Fruit fly (Drosophila melanogaster) whole organism, wandering third instar larva: ENCODE measurements around the gene CG14277.

ENCODE experiments used
- Abd-B ChIP-seq: fragments of >200 bp; optimal IDR thresholded peaks from 2 replicates; lab custom pipeline; 2017; ENCODE audit warnings: missing biosample characterization, missing genetic modification characterization
- CG9705 ChIP-seq: fragments of 200-800 bp; sonication (Bioruptor generic); optimal IDR thresholded peaks from 2 replicates; lab custom pipeline; 2018; ENCODE audit warnings: missing biosample characterization, mild to moderate bottlenecking, missing genetic modification characterization
- CrebA ChIP-seq: fragments of 200-800 bp; sonication (Bioruptor generic); optimal IDR thresholded peaks from 2 replicates; lab custom pipeline; 2016; ENCODE audit warnings: missing biosample characterization, mild to moderate bottlenecking, missing genetic modification characterization, borderline replicate concordance
- Dfd ChIP-seq: fragments of >200 bp; optimal IDR thresholded peaks from 2 replicates; lab custom pipeline; 2017; ENCODE audit warnings: missing biosample characterization, missing genetic modification characterization
- Dif ChIP-seq: fragments of 200-275, 200-300 bp; sonication (Bioruptor generic); optimal IDR thresholded peaks from 2 replicates; lab custom pipeline; 2018; ENCODE audit warnings: missing biosample characterization, missing genetic modification characterization; ENCODE audit not compliant: partially characterized antibody
- GATAd ChIP-seq: sonication (Bioruptor generic); optimal IDR thresholded peaks from 2 replicates; lab custom pipeline; 2016; ENCODE audit warnings: missing biosample characterization, missing genetic modification characterization
- HLH106 ChIP-seq: fragments of 200-800 bp; optimal IDR thresholded peaks from 3 replicates; lab custom pipeline; 2019; ENCODE audit warnings: missing biosample characterization, mild to moderate bottlenecking, missing genetic modification characterization, moderate library complexity
- Hnf4 ChIP-seq: fragments of 200-800 bp; sonication (Bioruptor generic); optimal IDR thresholded peaks from 2 replicates; lab custom pipeline; 2016; ENCODE audit warnings: missing biosample characterization, mild to moderate bottlenecking, missing genetic modification characterization
- Hr83 ChIP-seq: fragments of 200-300 bp; sonication (Bioruptor generic); optimal IDR thresholded peaks from 2 replicates; lab custom pipeline; 2016; ENCODE audit warnings: missing biosample characterization, mild to moderate bottlenecking, missing genetic modification characterization, moderate library complexity; ENCODE audit not compliant: poor library complexity, severe bottlenecking
- Jra ChIP-seq: sonication (Bioruptor generic); optimal IDR thresholded peaks from 2 replicates; lab custom pipeline; 2016; ENCODE audit warnings: missing biosample characterization, missing genetic modification characterization
- Mio ChIP-seq: sonication (Bioruptor generic); optimal IDR thresholded peaks from 2 replicates; lab custom pipeline; 2016; ENCODE audit warnings: missing biosample characterization, missing genetic modification characterization
- Myc ChIP-seq: fragments of >200 bp; optimal IDR thresholded peaks from 2 replicates; lab custom pipeline; 2017
- N ChIP-seq: fragments of >200 bp; optimal IDR thresholded peaks from 2 replicates; lab custom pipeline; 2018; ENCODE audit warnings: missing biosample characterization, missing external identifiers, missing genetic modification characterization
- OdsH ChIP-seq: fragments of 200-800 bp; sonication (Bioruptor generic); optimal IDR thresholded peaks from 2 replicates; lab custom pipeline; 2016; ENCODE audit warnings: missing biosample characterization, mild to moderate bottlenecking, missing genetic modification characterization
- Rel ChIP-seq, 2 experiments: fragments of 200-800 bp; sonication (Bioruptor generic) in 1 of 2; optimal IDR thresholded peaks; 2 replicates in 1 of 2; 3 replicates in 1 of 2; lab custom pipeline; 2016 to 2019; ENCODE audit warnings: mild to moderate bottlenecking in 2 of 2, missing biosample characterization in 2 of 2, missing genetic modification characterization in 2 of 2, moderate library complexity in 1 of 2
- Sp1 ChIP-seq: fragments of 200-800 bp; sonication (Bioruptor generic); optimal IDR thresholded peaks from 3 replicates; lab custom pipeline; 2019; ENCODE audit warnings: missing biosample characterization, mild to moderate bottlenecking, missing genetic modification characterization, moderate library complexity
- br ChIP-seq: fragments of 200-800 bp; sonication (Bioruptor generic); optimal IDR thresholded peaks from 2 replicates; lab custom pipeline; 2016; ENCODE audit warnings: missing biosample characterization, missing genetic modification characterization
- brk ChIP-seq: fragments of 200-800 bp; sonication (Bioruptor generic); optimal IDR thresholded peaks from 2 replicates; lab custom pipeline; 2016; ENCODE audit warnings: missing biosample characterization, mild to moderate bottlenecking, missing genetic modification characterization
- dmrt93B ChIP-seq: fragments of 200-800 bp; sonication (Bioruptor generic); optimal IDR thresholded peaks from 2 replicates; lab custom pipeline; 2018; ENCODE audit warnings: missing biosample characterization, mild to moderate bottlenecking, missing genetic modification characterization
- dsf ChIP-seq: sonication (Bioruptor generic); optimal IDR thresholded peaks from 2 replicates; lab custom pipeline; 2016; ENCODE audit warnings: missing biosample characterization, missing genetic modification characterization, borderline replicate concordance
- fru ChIP-seq: fragments of 200-800 bp; sonication (Bioruptor generic); optimal IDR thresholded peaks from 3 replicates; lab custom pipeline; 2016; ENCODE audit warnings: missing biosample characterization, mild to moderate bottlenecking, missing genetic modification characterization
- h ChIP-seq: fragments of 200-800 bp; sonication (Bioruptor generic); optimal IDR thresholded peaks from 3 replicates; lab custom pipeline; 2016; ENCODE audit warnings: missing biosample characterization, mild to moderate bottlenecking, missing genetic modification characterization
- jim ChIP-seq: fragments of 175-275, 200-325 bp; sonication (Bioruptor generic); optimal IDR thresholded peaks from 2 replicates; lab custom pipeline; 2016; ENCODE audit warnings: missing biosample characterization, mild to moderate bottlenecking, missing genetic modification characterization
- lola ChIP-seq: fragments of >200 bp; optimal IDR thresholded peaks from 2 replicates; lab custom pipeline; 2017; ENCODE audit warnings: missing biosample characterization, missing genetic modification characterization
- pan ChIP-seq: fragments of >200 bp; optimal IDR thresholded peaks from 2 replicates; lab custom pipeline; 2017
- psq ChIP-seq: fragments of 200-800 bp; sonication (Bioruptor generic); optimal IDR thresholded peaks from 3 replicates; lab custom pipeline; 2017; ENCODE audit warnings: missing biosample characterization, mild to moderate bottlenecking, missing genetic modification characterization, moderate library complexity
- rgr ChIP-seq: fragments of 200-800 bp; sonication (Bioruptor generic); optimal IDR thresholded peaks from 3 replicates; lab custom pipeline; 2016; ENCODE audit warnings: missing biosample characterization, mild to moderate bottlenecking, missing genetic modification characterization
- sage ChIP-seq: fragments of 200-800 bp; sonication (Bioruptor generic); optimal IDR thresholded peaks from 2 replicates; lab custom pipeline; 2016; ENCODE audit warnings: missing biosample characterization, mild to moderate bottlenecking, missing genetic modification characterization
- tai ChIP-seq: sonication (Bioruptor generic); optimal IDR thresholded peaks from 2 replicates; lab custom pipeline; 2016; ENCODE audit warnings: missing biosample characterization, missing genetic modification characterization
- woc ChIP-seq: sonication (Bioruptor generic); optimal IDR thresholded peaks from 2 replicates; lab custom pipeline; 2016; ENCODE audit warnings: missing biosample characterization, mild to moderate bottlenecking, missing genetic modification characterization

CG14277 gene

DNA sequence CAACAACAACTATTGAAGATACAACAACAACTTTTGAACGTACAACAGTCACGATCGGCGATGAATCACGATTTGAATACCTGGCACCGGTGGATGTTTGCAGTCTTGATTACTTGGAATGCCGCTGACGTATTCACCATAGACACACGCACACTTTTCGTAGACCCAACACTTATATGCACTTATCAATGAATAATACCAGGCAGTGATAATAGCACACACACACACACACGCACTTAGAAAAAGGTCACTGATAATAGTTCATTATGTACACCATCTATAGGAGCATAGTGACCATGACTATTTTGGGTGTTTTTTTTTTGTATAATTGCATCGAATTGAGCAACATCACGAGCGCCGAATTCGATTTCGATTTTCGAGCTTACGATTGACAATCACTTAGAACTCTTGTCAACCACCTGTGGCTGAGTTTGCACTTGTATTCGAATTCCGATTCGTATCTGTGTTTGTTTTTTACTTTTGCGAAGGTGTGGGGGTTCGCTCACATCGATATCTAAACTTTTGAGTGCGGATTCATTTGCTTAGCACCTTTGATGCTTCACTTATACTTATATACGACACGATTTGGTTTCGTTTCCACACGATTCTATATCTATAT is 3.1 kb upstream of the CG14277 start:
- TF ChIP-seq Mio (GFP tag; lab: Kevin White, UChicago), result no peak
- no peak for TF ChIP-seq Sp1 (GFP tag; lab: Kevin White, UChicago)
- no peak for TF ChIP-seq pan (lab: Kevin White, UChicago)
- TF ChIP-seq GATAd, result no peak
- TF ChIP-seq brk (GFP tag; lab: Kevin White, UChicago), result no peak
- TF ChIP-seq h (GFP tag; lab: Kevin White, UChicago), result peak; percentile 24
- TF ChIP-seq Abd-B (GFP tag; lab: Kevin White, UChicago), result no peak
- TF ChIP-seq HLH106 (tag; lab: Kevin White, UChicago), result no peak
- peak; percentile 27 for TF ChIP-seq OdsH
- no peak for TF ChIP-seq Hr83 (GFP tag; lab: Kevin White, UChicago)
- no peak for TF ChIP-seq Dfd (GFP tag; lab: Kevin White, UChicago)
- no peak for TF ChIP-seq br (GFP tag; lab: Kevin White, UChicago)
- TF ChIP-seq, all 38 proteins: peak for 2

DNA sequence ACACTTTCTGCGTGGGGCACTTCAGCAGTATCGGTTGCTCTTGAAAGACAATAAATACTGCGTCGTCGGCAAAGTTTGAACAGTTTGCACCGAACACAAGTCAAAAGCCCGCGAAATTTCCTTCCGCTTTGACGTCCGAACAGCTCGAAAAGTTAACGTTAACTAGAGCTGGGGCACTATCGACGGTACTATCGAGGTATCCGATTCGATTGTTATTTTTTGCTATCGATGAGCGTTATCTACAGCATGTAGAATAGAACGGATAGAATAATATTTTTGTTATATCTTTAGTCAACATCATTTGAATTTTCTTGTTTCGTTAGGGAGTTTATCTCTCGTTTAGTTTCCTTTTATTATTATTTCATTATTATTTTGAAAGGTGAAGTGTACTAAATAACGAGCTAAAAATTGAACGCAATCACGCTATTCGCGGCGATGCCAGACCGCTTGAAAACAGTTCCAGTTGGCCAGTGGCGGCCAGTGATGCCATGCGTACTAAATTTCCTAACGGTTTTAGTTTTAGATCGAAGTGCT is 2.5 kb upstream of the CG14277 start, which contains the start of gene Pvr:
TSS of gene Pvr (minus strand) at position 167 of the 534 bp plus-strand sequence.
- TF ChIP-seq sage (GFP tag; lab: Kevin White, UChicago) (peak; percentile 42), jim (GFP tag; lab: Kevin White, UChicago) (peak; percentile 30), N (GFP tag; lab: Kevin White, UChicago) (no peak), Jra (GFP tag; lab: Kevin White, UChicago) (no peak), fru (no peak), Abd-B (GFP tag; lab: Kevin White, UChicago) (no peak), h (GFP tag; lab: Kevin White, UChicago) (peak; percentile 18), brk (GFP tag; lab: Kevin White, UChicago) (peak; percentile 68), tai (peak; percentile 19), CrebA (GFP tag; lab: Kevin White, UChicago) (peak; percentile 15), Hr83 (GFP tag; lab: Kevin White, UChicago) (peak; percentile 46), Myc (lab: Kevin White, UChicago) (peak; percentile 88)

DNA sequence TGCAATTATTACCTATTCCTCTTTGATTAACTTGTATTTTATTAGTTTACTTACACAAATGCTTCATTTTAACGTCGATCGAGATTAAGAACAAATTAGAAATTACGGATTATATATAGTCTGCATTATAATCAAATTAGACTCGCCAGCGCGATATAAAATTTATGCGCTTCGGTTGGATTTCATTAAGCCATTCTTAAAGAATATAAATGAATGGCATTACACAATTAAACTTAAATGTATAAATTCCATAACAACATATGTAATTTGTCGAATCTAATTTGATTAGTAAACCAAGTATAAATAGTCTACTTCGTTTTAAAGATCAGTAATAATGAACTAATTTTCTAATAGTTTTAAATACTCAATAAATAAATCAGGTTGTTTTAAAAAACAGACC is 586 bp upstream of the CG14277 start, which contains the start of gene Spn28F:
TSS of gene Spn28F (minus strand) at position 101 of the 400 bp plus-strand sequence.
- TF ChIP-seq dmrt93B (GFP tag; lab: Kevin White, UChicago), result no peak
- TF ChIP-seq CG9705 (GFP tag; lab: Kevin White, UChicago), result no peak
- no peak for TF ChIP-seq Hnf4 (GFP tag; lab: Kevin White, UChicago)
- no peak for TF ChIP-seq dsf (GFP tag; lab: Kevin White, UChicago)
- TF ChIP-seq Sp1 (GFP tag; lab: Kevin White, UChicago), result no peak

DNA sequence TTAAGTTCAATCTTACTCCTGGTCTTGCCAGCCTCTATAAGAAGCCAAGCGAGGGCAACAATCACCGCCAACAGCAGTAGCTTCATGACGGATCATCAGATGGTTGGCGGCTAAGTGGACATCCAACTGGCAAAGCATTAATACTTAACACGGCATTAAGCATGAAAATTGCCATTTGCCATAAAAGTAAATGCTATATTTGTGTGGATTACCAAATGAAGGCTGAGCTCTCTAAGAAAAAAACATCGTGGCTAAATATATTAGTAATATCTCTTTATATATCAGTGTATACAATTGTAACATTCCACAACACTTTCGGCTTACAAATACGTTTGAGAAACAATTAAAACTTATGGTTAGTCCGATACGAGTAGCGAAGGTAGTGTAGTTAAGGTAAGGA is 1.6 kb downstream of the CG14277 start, which contains the start of gene CG43057:
TSS of gene CG43057 (minus strand) at position 101 of the 400 bp plus-strand sequence.
- TF ChIP-seq psq (no peak), lola (GFP tag; lab: Kevin White, UChicago) (no peak), pan (lab: Kevin White, UChicago) (no peak), Dif (GFP tag; lab: Kevin White, UChicago) (no peak), rgr (GFP tag; lab: Kevin White, UChicago) (no peak), sage (GFP tag; lab: Kevin White, UChicago) (no peak), jim (GFP tag; lab: Kevin White, UChicago) (no peak), Rel (GFP tag; optimal IDR thresholded peaks at IDR 0.05; lab: Kevin White, UChicago) (no peak), Rel (tag; optimal IDR thresholded peaks at IDR 0.05; lab: Kevin White, UChicago) (no peak), dmrt93B (GFP tag; lab: Kevin White, UChicago) (no peak), Dfd (GFP tag; lab: Kevin White, UChicago) (no peak), Hr83 (GFP tag; lab: Kevin White, UChicago) (no peak), brk (GFP tag; lab: Kevin White, UChicago) (no peak), woc (no peak), Abd-B (GFP tag; lab: Kevin White, UChicago) (no peak)
